Worm (Caenorhabditis elegans) whole organism, L3 larva: ENCODE results near the gene K07H8.5.

ENCODE experiments used
- R02D3.7 ChIP-seq: fragments of 150-350 bp; optimal IDR thresholded peaks from 2 replicates; lab custom pipeline; 2014; ENCODE audit warnings: missing biosample characterization, missing genetic modification characterization
- aly-2 ChIP-seq: fragments of 150-350 bp; optimal IDR thresholded peaks from 2 replicates; lab custom pipeline; 2014; ENCODE audit warnings: missing biosample characterization, missing genetic modification characterization
- ama-1 ChIP-seq: fragments of 150-350 bp; optimal IDR thresholded peaks from 2 replicates; lab custom pipeline; 2018
- ceh-16 ChIP-seq: sonication (generic microtip); optimal IDR thresholded peaks from 2 replicates; lab custom pipeline; 2017; ENCODE audit warnings: missing biosample characterization, missing genetic modification characterization
- ceh-82 ChIP-seq: fragments of 150-350 bp; optimal IDR thresholded peaks from 2 replicates; lab custom pipeline; 2014; ENCODE audit warnings: missing biosample characterization, missing genetic modification characterization
- ceh-9 ChIP-seq: sonication (generic microtip); optimal IDR thresholded peaks from 2 replicates; lab custom pipeline; 2018; ENCODE audit warnings: missing biosample characterization, missing genetic modification characterization
- daf-12 ChIP-seq: fragments of 150-350 bp; optimal IDR thresholded peaks from 2 replicates; lab custom pipeline; 2014; ENCODE audit warnings: missing biosample characterization, missing genetic modification reagents, missing genetic modification characterization
- egl-27 ChIP-seq: sonication (generic microtip); optimal IDR thresholded peaks from 4 replicates; lab custom pipeline; 2017; ENCODE audit warnings: missing biosample characterization, missing genetic modification reagents, missing genetic modification characterization
- egl-5 ChIP-seq: fragments of 150-350 bp; optimal IDR thresholded peaks from 2 replicates; lab custom pipeline; 2017; ENCODE audit warnings: missing biosample characterization, missing genetic modification reagents, missing genetic modification characterization, inconsistent platforms
- elt-1 ChIP-seq: fragments of 150-350 bp; optimal IDR thresholded peaks from 2 replicates; lab custom pipeline; 2014; ENCODE audit warnings: missing biosample characterization, missing genetic modification characterization
- elt-2 ChIP-seq: sonication (generic microtip); optimal IDR thresholded peaks from 2 replicates; lab custom pipeline; 2016; ENCODE audit warnings: missing genetic modification reagents, mild to moderate bottlenecking, missing genetic modification characterization, missing compliant biosample characterization
- elt-3 ChIP-seq, 3 experiments: fragments of 150-350 bp in 1 of 3; sonication (generic microtip) in 2 of 3; optimal IDR thresholded peaks; 2 replicates in 2 of 3; 4 replicates in 1 of 3; lab custom pipeline; 2014 to 2017; ENCODE audit warnings: missing biosample characterization in 3 of 3, missing genetic modification characterization in 3 of 3
- fkh-2 ChIP-seq: fragments of 150-350 bp; optimal IDR thresholded peaks from 2 replicates; lab custom pipeline; 2014; ENCODE audit warnings: missing biosample characterization, missing genetic modification reagents, missing genetic modification characterization
- fos-1 ChIP-seq: fragments of 150-350 bp; optimal IDR thresholded peaks from 2 replicates; lab custom pipeline; 2014; ENCODE audit warnings: missing biosample characterization, missing genetic modification characterization
- jun-1 ChIP-seq: fragments of 150-350 bp; optimal IDR thresholded peaks from 2 replicates; lab custom pipeline; 2014; ENCODE audit warnings: missing biosample characterization, missing genetic modification reagents, missing genetic modification characterization
- lin-15B ChIP-seq: fragments of 150-350 bp; optimal IDR thresholded peaks from 2 replicates; lab custom pipeline; 2014; ENCODE audit warnings: missing biosample characterization, missing genetic modification characterization
- lin-39 ChIP-seq: fragments of 150-350 bp; optimal IDR thresholded peaks from 2 replicates; lab custom pipeline; 2018; ENCODE audit warnings: missing biosample characterization, missing genetic modification reagents, missing genetic modification characterization
- lsy-12 ChIP-seq: sonication (generic microtip); optimal IDR thresholded peaks from 2 replicates; lab custom pipeline; 2016; ENCODE audit warnings: mild to moderate bottlenecking, missing genetic modification characterization, missing compliant biosample characterization
- mdl-1 ChIP-seq: fragments of 150-350 bp; optimal IDR thresholded peaks from 2 replicates; lab custom pipeline; 2014; ENCODE audit warnings: missing biosample characterization, missing genetic modification characterization
- mml-1 ChIP-seq: fragments of 150-350 bp; sonication (generic microtip); optimal IDR thresholded peaks from 3 replicates; lab custom pipeline; 2014; ENCODE audit warnings: missing biosample characterization, missing genetic modification characterization
- nfya-1 ChIP-seq: sonication (generic microtip); optimal IDR thresholded peaks from 2 replicates; lab custom pipeline; 2017; ENCODE audit warnings: missing genetic modification characterization, mild to moderate bottlenecking, missing compliant biosample characterization, antibody characterized with exemption, moderate library complexity; ENCODE audit not compliant: insufficient read depth
- nhr-11 ChIP-seq: fragments of 150-350 bp; optimal IDR thresholded peaks from 2 replicates; lab custom pipeline; 2014; ENCODE audit warnings: missing biosample characterization, missing genetic modification characterization
- nhr-12 ChIP-seq: fragments of 150-350 bp; optimal IDR thresholded peaks from 2 replicates; lab custom pipeline; 2014; ENCODE audit warnings: missing biosample characterization, missing genetic modification characterization
- nhr-23 ChIP-seq: fragments of 150-350 bp; optimal IDR thresholded peaks from 2 replicates; lab custom pipeline; 2014; ENCODE audit warnings: missing biosample characterization, missing genetic modification reagents, missing genetic modification characterization
- nhr-25 ChIP-seq: sonication (generic microtip); optimal IDR thresholded peaks from 2 replicates; lab custom pipeline; 2017; ENCODE audit warnings: missing biosample characterization, missing genetic modification characterization
- nhr-28 ChIP-seq: fragments of 150-350 bp; optimal IDR thresholded peaks from 2 replicates; lab custom pipeline; 2014; ENCODE audit warnings: missing biosample characterization, missing genetic modification characterization
- nhr-43 ChIP-seq: sonication (generic microtip); optimal IDR thresholded peaks from 2 replicates; lab custom pipeline; 2016; ENCODE audit warnings: mild to moderate bottlenecking, missing genetic modification characterization, missing compliant biosample characterization; ENCODE audit not compliant: poor library complexity, severe bottlenecking
- nhr-67 ChIP-seq: fragments of 150-350 bp; optimal IDR thresholded peaks from 2 replicates; lab custom pipeline; 2014; ENCODE audit warnings: missing biosample characterization, missing genetic modification characterization
- nhr-77 ChIP-seq: fragments of 150-350 bp; optimal IDR thresholded peaks from 2 replicates; lab custom pipeline; 2014; ENCODE audit warnings: missing biosample characterization, missing genetic modification characterization
- pha-4 ChIP-seq: fragments of 150-350 bp; optimal IDR thresholded peaks from 2 replicates; lab custom pipeline; 2014; ENCODE audit warnings: missing biosample characterization, missing genetic modification reagents, missing genetic modification characterization
- pqm-1 ChIP-seq: fragments of 150-350 bp; optimal IDR thresholded peaks from 2 replicates; lab custom pipeline; 2017; ENCODE audit warnings: missing biosample characterization, missing genetic modification characterization, inconsistent platforms
- sea-2 ChIP-seq: fragments of 150-350 bp; sonication (generic microtip); optimal IDR thresholded peaks from 4 replicates; lab custom pipeline; 2014; ENCODE audit warnings: missing biosample characterization, missing genetic modification reagents, missing genetic modification characterization
- skn-1 ChIP-seq: fragments of 150-350 bp; optimal IDR thresholded peaks from 2 replicates; lab custom pipeline; 2014; ENCODE audit warnings: missing biosample characterization, missing genetic modification characterization
- snpc-4 ChIP-seq: fragments of 150-350 bp; optimal IDR thresholded peaks from 2 replicates; lab custom pipeline; 2014; ENCODE audit warnings: missing biosample characterization, missing genetic modification characterization
- tbx-2 ChIP-seq: sonication (generic microtip); optimal IDR thresholded peaks from 2 replicates; lab custom pipeline; 2016; ENCODE audit warnings: mild to moderate bottlenecking, missing genetic modification characterization, missing compliant biosample characterization
- unc-39 ChIP-seq: sonication (generic microtip); optimal IDR thresholded peaks from 4 replicates; lab custom pipeline; 2017; ENCODE audit warnings: missing biosample characterization, missing genetic modification characterization
- zag-1 ChIP-seq: fragments of 150-350 bp; optimal IDR thresholded peaks from 2 replicates; lab custom pipeline; 2014; ENCODE audit warnings: missing biosample characterization, missing genetic modification characterization
- ztf-11 ChIP-seq: fragments of 150-350 bp; optimal IDR thresholded peaks from 2 replicates; lab custom pipeline; 2014; ENCODE audit warnings: missing biosample characterization, missing genetic modification characterization
- ztf-4 ChIP-seq: fragments of 150-350 bp; optimal IDR thresholded peaks from 2 replicates; lab custom pipeline; 2014; ENCODE audit warnings: missing biosample characterization, missing genetic modification characterization

K07H8.5 gene

ce11 chrIV:8236502-8236901 lies 31.6 kb upstream of the K07H8.5 start, which contains the start of gene nhr-66:
Gene nhr-66 (minus strand): TSS chrIV:8236602.
- TF ChIP-seq nhr-43 (tag; lab: Kevin White, UChicago) = no peak

- TF ChIP-seq pha-4 (tag; lab: Kevin White, UChicago) = peak; percentile 77
- peak; percentile 22 for TF ChIP-seq elt-2 (tag; lab: Kevin White, UChicago)
- no peak for TF ChIP-seq tbx-2 (tag; lab: Kevin White, UChicago)
- TF ChIP-seq, all 47 proteins: peak for 2
These were observed 28.5 kb upstream of the K07H8.5 start for ce11 chrIV:8239584-8239983.

- TF ChIP-seq nhr-11 (tag; lab: Kevin White, UChicago) = no peak
- TF ChIP-seq pqm-1 (tag; lab: Kevin White, UChicago) = no peak
- no peak for TF ChIP-seq mdl-1
- TF ChIP-seq skn-1 (tag; lab: Kevin White, UChicago) = no peak
- no peak for TF ChIP-seq jun-1 (tag; lab: Kevin White, UChicago)
- TF ChIP-seq R02D3.7 (tag; lab: Kevin White, UChicago) = no peak
- TF ChIP-seq zag-1 (tag; lab: Kevin White, UChicago) = no peak
- TF ChIP-seq nhr-28 (tag; lab: Kevin White, UChicago) = no peak
- TF ChIP-seq nhr-43 (tag; lab: Kevin White, UChicago) = peak; percentile 8
- no peak for TF ChIP-seq fos-1 (tag; lab: Kevin White, UChicago)
- no peak for TF ChIP-seq ceh-9 (tag; lab: Kevin White, UChicago)
- no peak for TF ChIP-seq nhr-67
- TF ChIP-seq ceh-16 (tag; lab: Kevin White, UChicago) = no peak
- TF ChIP-seq tbx-2 (tag; lab: Kevin White, UChicago) = no peak
- TF ChIP-seq egl-5 = no peak
- TF ChIP-seq mml-1 (tag; lab: Kevin White, UChicago) = no peak
- TF ChIP-seq elt-3 (tag; optimal IDR thresholded peaks at IDR 0.05; lab: Kevin White, UChicago) = peak in 1 of 3 experiments; percentile 3
- TF ChIP-seq nhr-12 (tag; lab: Kevin White, UChicago) = no peak
- TF ChIP-seq aly-2 (tag; lab: Kevin White, UChicago) = no peak
- TF ChIP-seq ceh-82 = no peak
- TF ChIP-seq unc-39 (tag; lab: Kevin White, UChicago) = no peak
- peak; percentile 38 for TF ChIP-seq nhr-25 (tag; lab: Kevin White, UChicago)
- TF ChIP-seq nhr-77 (tag; lab: Kevin White, UChicago) = no peak
- TF ChIP-seq snpc-4 (tag; lab: Kevin White, UChicago) = no peak
- TF ChIP-seq sea-2 = no peak
- peak; percentile 36 for TF ChIP-seq elt-1
- no peak for TF ChIP-seq lsy-12 (tag; lab: Kevin White, UChicago)
- TF ChIP-seq nhr-23 (tag; lab: Kevin White, UChicago) = peak; percentile 17
- TF ChIP-seq nfya-1 = no peak
- no peak for TF ChIP-seq egl-27 (tag; lab: Kevin White, UChicago)
- TF ChIP-seq ama-1 (lab: Kevin White, UChicago) = no peak
- TF ChIP-seq ztf-4 (tag; lab: Kevin White, UChicago) = no peak
- no peak for TF ChIP-seq lin-39 (tag; lab: Kevin White, UChicago)
These were observed 26.8 kb upstream of the K07H8.5 start for ce11 chrIV:8241312-8241833.

DNA sequence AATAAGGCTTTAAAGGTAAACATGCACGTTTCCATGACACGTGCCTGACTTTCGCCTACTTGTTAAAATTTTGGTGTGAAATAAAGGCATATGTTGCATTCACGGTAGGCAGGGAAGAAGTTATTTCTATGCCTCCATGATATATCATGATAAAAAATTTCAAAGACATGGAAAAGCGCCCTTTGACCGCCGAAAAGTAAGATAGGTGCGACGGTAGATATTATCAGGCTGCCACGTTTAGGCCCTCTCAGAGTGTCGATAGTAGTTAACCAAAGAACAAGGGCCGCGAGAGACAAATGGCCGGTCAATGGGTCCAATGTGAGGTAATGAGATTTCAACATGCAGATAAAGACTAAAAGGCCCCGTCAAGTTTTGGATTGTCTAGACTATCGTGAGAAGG lies 25.0 kb upstream of the K07H8.5 start:
- TF ChIP-seq elt-1 (peak; percentile 80), snpc-4 (tag; lab: Kevin White, UChicago) (no peak), elt-2 (tag; lab: Kevin White, UChicago) (no peak), nhr-23 (tag; lab: Kevin White, UChicago) (peak; percentile 50), pha-4 (tag; lab: Kevin White, UChicago) (no peak)
- TF ChIP-seq, all 47 proteins: peak for 2

ce11 chrIV:8243599-8243998 lies 24.5 kb upstream of the K07H8.5 start, which contains the start of gene T09A12.8:
Gene T09A12.8 (minus strand): TSS chrIV:8243699.
- no peak for TF ChIP-seq tbx-2 (tag; lab: Kevin White, UChicago)
- no peak for TF ChIP-seq nhr-67
- TF ChIP-seq elt-3 (tag; optimal IDR thresholded peaks at IDR 0.05; lab: Kevin White, UChicago) = no peak
- no peak for TF ChIP-seq daf-12 (tag; lab: Kevin White, UChicago)
- TF ChIP-seq fkh-2 = no peak
- no peak for TF ChIP-seq lin-15B (tag; lab: Kevin White, UChicago)
- TF ChIP-seq ztf-11 (tag; lab: Kevin White, UChicago) = no peak
- no peak for TF ChIP-seq unc-39 (tag; lab: Kevin White, UChicago)
- TF ChIP-seq nhr-12 (tag; lab: Kevin White, UChicago) = no peak
- TF ChIP-seq nhr-28 (tag; lab: Kevin White, UChicago) = no peak
